Fruit fly (Drosophila melanogaster) whole organism, prepupa: ENCODE data around the gene CG42504.

Experiments
- CG31627 ChIP-seq: fragments of 200-800 bp; sonication (Bioruptor generic); optimal IDR thresholded peaks from 3 replicates; lab custom pipeline; 2016; ENCODE audit warnings: missing biosample characterization, missing genetic modification characterization
- CG6276 ChIP-seq: fragments of 200-800 bp; sonication (Bioruptor generic); optimal IDR thresholded peaks from 2 replicates; lab custom pipeline; 2017; ENCODE audit warnings: missing biosample characterization, mild to moderate bottlenecking, missing genetic modification characterization
- CG6792 ChIP-seq: fragments of 200-800 bp; sonication (Bioruptor generic); optimal IDR thresholded peaks from 3 replicates; lab custom pipeline; 2016; ENCODE audit warnings: missing biosample characterization, missing genetic modification characterization
- CG6854 ChIP-seq: fragments of 200-800 bp; sonication (Bioruptor generic); optimal IDR thresholded peaks from 2 replicates; lab custom pipeline; 2017; ENCODE audit warnings: missing biosample characterization, mild to moderate bottlenecking, missing genetic modification characterization
- Eip78C ChIP-seq: fragments of 200-800 bp; sonication (Bioruptor generic); peaks from one replicate; lab custom pipeline; 2016; ENCODE audit warnings: missing biosample characterization, missing genetic modification characterization
- Met ChIP-seq: fragments of 200-800 bp; sonication (Bioruptor generic); optimal IDR thresholded peaks from 3 replicates; lab custom pipeline; 2016; ENCODE audit warnings: missing biosample characterization, missing genetic modification characterization
- Sox102F ChIP-seq: fragments of 200-800 bp; sonication (Bioruptor generic); optimal IDR thresholded peaks from 2 replicates; lab custom pipeline; 2016; ENCODE audit warnings: missing biosample characterization, mild to moderate bottlenecking, missing genetic modification characterization
- dsx ChIP-seq: fragments of 200-800 bp; optimal IDR thresholded peaks from 3 replicates; lab custom pipeline; 2019; ENCODE audit warnings: missing biosample characterization, mild to moderate bottlenecking, missing genetic modification characterization, moderate library complexity; ENCODE audit not compliant: poor library complexity, severe bottlenecking
- esn ChIP-seq: fragments of 200-800 bp; sonication (Bioruptor generic); optimal IDR thresholded peaks from 2 replicates; lab custom pipeline; 2016; ENCODE audit warnings: missing biosample characterization, mild to moderate bottlenecking, missing genetic modification characterization, moderate library complexity
- fd85E ChIP-seq: fragments of 200-800 bp; sonication (Bioruptor generic); optimal IDR thresholded peaks from 3 replicates; lab custom pipeline; 2016; ENCODE audit warnings: missing biosample characterization, missing genetic modification characterization
- pdm3 ChIP-seq: fragments of 200-800 bp; sonication (Bioruptor generic); optimal IDR thresholded peaks from 3 replicates; lab custom pipeline; 2016; ENCODE audit warnings: missing biosample characterization, missing genetic modification characterization
- salr ChIP-seq, 2 experiments: fragments of 200-800 bp; sonication (Bioruptor generic); optimal IDR thresholded peaks; 3 replicates each; lab custom pipeline; 2016 to 2018; ENCODE audit warnings: missing biosample characterization in 2 of 2, missing genetic modification characterization in 2 of 2, mild to moderate bottlenecking in 1 of 2
- ss ChIP-seq, 2 experiments: fragments of 200-800 bp; sonication (Bioruptor generic); optimal IDR thresholded peaks; 2 replicates in 1 of 2; 3 replicates in 1 of 2; lab custom pipeline; 2017 to 2018; ENCODE audit warnings: mild to moderate bottlenecking in 2 of 2, missing biosample characterization in 2 of 2, missing genetic modification characterization in 2 of 2, moderate library complexity in 1 of 2
- vri ChIP-seq: fragments of 200-800 bp; sonication (Bioruptor generic); optimal IDR thresholded peaks from 3 replicates; lab custom pipeline; 2016; ENCODE audit warnings: missing biosample characterization, mild to moderate bottlenecking, missing genetic modification characterization

DNA sequence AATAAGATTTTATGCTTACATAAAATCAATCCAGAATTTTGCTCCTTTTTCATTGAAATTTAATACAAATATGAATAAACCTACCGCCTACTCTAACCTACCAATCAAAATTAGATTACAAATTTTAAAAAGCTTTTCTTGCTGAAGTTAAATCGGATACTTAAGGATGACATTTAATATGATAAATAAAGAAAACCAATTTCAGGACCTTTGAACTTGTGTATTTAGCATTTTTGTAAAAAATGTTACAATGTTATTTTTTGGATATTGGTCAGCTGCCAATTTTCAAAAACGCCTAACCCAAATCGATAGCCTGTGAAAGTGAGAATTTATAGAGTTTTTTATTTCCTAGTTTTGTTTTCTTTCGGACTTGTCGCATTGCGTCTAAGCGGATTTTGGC lies 17.6 kb upstream of the CG42504 start, which contains the start of gene CG14739:
- TF ChIP-seq ss (GFP tag; optimal IDR thresholded peaks at IDR 0.05; lab: Kevin White, UChicago) (no peak), CG31627 (GFP tag; lab: Kevin White, UChicago) (no peak), CG6276 (no peak), salr (GFP tag; optimal IDR thresholded peaks at IDR 0.05; lab: Kevin White, UChicago) (no peak), vri (GFP tag; lab: Kevin White, UChicago) (no peak), fd85E (GFP tag; lab: Kevin White, UChicago) (no peak), Met (no peak), dsx (GFP tag; lab: Kevin White, UChicago) (no peak), Sox102F (GFP tag; lab: Kevin White, UChicago) (no peak), pdm3 (GFP tag; lab: Kevin White, UChicago) (no peak), CG6792 (GFP tag; lab: Kevin White, UChicago) (no peak), esn (GFP tag; lab: Kevin White, UChicago) (no peak), Eip78C (no peak), CG6854 (no peak)
